Worm (Caenorhabditis elegans): Measurements from ENCODE around the gene B0252.1.

The B0252.1 gene

ce11 chrII:6908689-6909088, 10.8 kb upstream of the B0252.1 start:
- TF ChIP-seq K02D7.2 (tag; optimal IDR thresholded peaks at IDR 0.05) (no peak), ceh-2 (tag; optimal IDR thresholded peaks at IDR 0.05) (no peak)

- TF ChIP-seq pag-3 (tag; optimal IDR thresholded peaks at IDR 0.05; ENCODE audit: borderline replicate concordance) = no peak
- peak; percentile 62 for TF ChIP-seq elt-2 (tag; optimal IDR thresholded peaks at IDR 0.05)
Observed at ce11 chrII:6909568-6910122, 9.8 kb upstream of the B0252.1 start, which contains the start of gene asm-1. Gene asm-1, plus strand, starts transcription at chrII:6910072.

- TF ChIP-seq lim-6 (tag; optimal IDR thresholded peaks at IDR 0.05) (peak; percentile 66), pha-2 (tag; optimal IDR thresholded peaks at IDR 0.05) (no peak), nhr-11 (tag; optimal IDR thresholded peaks at IDR 0.05) (no peak), C38D4.7 (GFP tag; optimal IDR thresholded peaks at IDR 0.05) (no peak), lin-11 (tag; optimal IDR thresholded peaks at IDR 0.05) (no peak), unc-55 (GFP tag; optimal IDR thresholded peaks at IDR 0.05) (no peak), madf-2 (tag; optimal IDR thresholded peaks at IDR 0.05) (peak; percentile 43), ama-1 (optimal IDR thresholded peaks at IDR 0.05) (no peak), ceh-30 (tag; optimal IDR thresholded peaks at IDR 0.05) (no peak), gmeb-2 (tag; optimal IDR thresholded peaks at IDR 0.05) (peak; percentile 50), pros-1 (tag; optimal IDR thresholded peaks at IDR 0.05) (no peak), K09A11.1 (tag; optimal IDR thresholded peaks at IDR 0.05; ENCODE audit: insufficient read depth) (no peak), ahr-1 (tag; optimal IDR thresholded peaks at IDR 0.05) (peak; percentile 40), mec-3 (tag; optimal IDR thresholded peaks at IDR 0.05; ENCODE audit: borderline replicate concordance) (peak; percentile 67), K02D7.2 (tag; optimal IDR thresholded peaks at IDR 0.05) (no peak), elt-4 (tag; optimal IDR thresholded peaks at IDR 0.05) (no peak), pha-4 (tag; optimal IDR thresholded peaks at IDR 0.05) (no peak), ceh-18 (tag; optimal IDR thresholded peaks at IDR 0.05) (peak; percentile 22), fax-1 (tag; optimal IDR thresholded peaks at IDR 0.05) (peak; percentile 69), che-1 (tag; optimal IDR thresholded peaks at IDR 0.05) (no peak), tbx-7 (tag; optimal IDR thresholded peaks at IDR 0.05) (peak; percentile 98), fkh-10 (GFP tag; optimal IDR thresholded peaks at IDR 0.05) (no peak), odd-2 (tag; optimal IDR thresholded peaks at IDR 0.05) (no peak), unc-42 (tag; optimal IDR thresholded peaks at IDR 0.05) (peak; percentile 59), pag-3 (tag; optimal IDR thresholded peaks at IDR 0.05; ENCODE audit: borderline replicate concordance) (no peak), hlh-30 (tag; optimal IDR thresholded peaks at IDR 0.05; ENCODE audit: insufficient read depth) (no peak), ceh-2 (tag; optimal IDR thresholded peaks at IDR 0.05) (peak; percentile 95), sox-4 (tag; optimal IDR thresholded peaks at IDR 0.05) (no peak), hlh-8 (tag; optimal IDR thresholded peaks at IDR 0.05) (peak; percentile 91), ceh-45 (GFP tag; IDR thresholded peaks at IDR 0.05) (no peak), ceh-24 (tag; optimal IDR thresholded peaks at IDR 0.05) (no peak), ztf-16 (tag; optimal IDR thresholded peaks at IDR 0.05) (peak; percentile 39), pax-1 (tag; optimal IDR thresholded peaks at IDR 0.05) (no peak), ets-4 (tag; optimal IDR thresholded peaks at IDR 0.05) (peak; percentile 89), syd-9 (tag; optimal IDR thresholded peaks at IDR 0.05) (peak; percentile 56), F13H6.1 (tag; optimal IDR thresholded peaks at IDR 0.05) (peak; percentile 29), npax-4 (tag; optimal IDR thresholded peaks at IDR 0.05) (peak; percentile 5), ceh-31 (tag; optimal IDR thresholded peaks at IDR 0.05) (peak; percentile 95), ref-2 (tag; optimal IDR thresholded peaks at IDR 0.05) (peak; percentile 89), T23F11.4 (GFP tag; optimal IDR thresholded peaks at IDR 0.05) (no peak), ceh-6 (GFP tag; optimal IDR thresholded peaks at IDR 0.05) (peak; percentile 16), ttx-3 (tag; optimal IDR thresholded peaks at IDR 0.05) (peak; percentile 49), hlh-13 (GFP tag; optimal IDR thresholded peaks at IDR 0.05) (peak; percentile 44), fkh-6 (tag; optimal IDR thresholded peaks at IDR 0.05) (peak; percentile 55), C08G9.2 (tag; optimal IDR thresholded peaks at IDR 0.05) (peak; percentile 96), ceh-19 (GFP tag; optimal IDR thresholded peaks at IDR 0.05) (peak; percentile 5), eyg-1 (tag; optimal IDR thresholded peaks at IDR 0.05) (peak; percentile 65)
Observed at ce11 chrII:6913309-6913708, 6.2 kb upstream of the B0252.1 start, which contains the start of gene cyn-10. Gene cyn-10, minus strand, starts transcription at chrII:6913365.
